Worm (Caenorhabditis elegans) whole organism, dauer: ENCODE results near the gene Y67H2A.10.

Experiments used
- unc-62 ChIP-seq: sonication (generic microtip); optimal IDR thresholded peaks from 2 replicates; lab custom pipeline; 2017; ENCODE audit warnings: missing biosample characterization, missing genetic modification reagents, missing genetic modification characterization

Y67H2A.10 gene

ce11 chrIV:13289321-13289720, at the start of gene Y67H2A.10:
Gene Y67H2A.10 (minus strand): TSS chrIV:13289504.
- no peak for TF ChIP-seq unc-62 (GFP tag; lab: Kevin White, UChicago)

DNA sequence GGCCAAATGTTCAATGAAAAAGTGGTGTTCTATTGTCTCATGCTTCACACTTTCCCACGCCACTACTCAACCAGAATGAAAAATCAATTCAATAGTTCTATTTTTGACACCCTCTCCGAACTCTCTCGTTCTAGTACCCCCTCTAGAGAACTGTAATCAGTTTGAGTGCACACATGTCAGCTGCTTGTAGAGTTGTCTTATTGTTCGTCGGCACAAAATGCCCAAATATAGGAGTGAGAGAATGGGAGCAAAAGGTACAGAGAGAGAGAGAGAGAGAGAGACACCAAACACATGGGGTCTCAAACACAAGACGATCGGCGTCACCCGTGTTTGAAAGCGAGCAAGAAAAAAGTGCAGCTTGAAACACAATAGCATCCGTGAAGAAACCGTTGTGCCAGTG, 45.0 kb upstream of the Y67H2A.10 start:
- no peak for TF ChIP-seq unc-62 (GFP tag; lab: Kevin White, UChicago)

DNA sequence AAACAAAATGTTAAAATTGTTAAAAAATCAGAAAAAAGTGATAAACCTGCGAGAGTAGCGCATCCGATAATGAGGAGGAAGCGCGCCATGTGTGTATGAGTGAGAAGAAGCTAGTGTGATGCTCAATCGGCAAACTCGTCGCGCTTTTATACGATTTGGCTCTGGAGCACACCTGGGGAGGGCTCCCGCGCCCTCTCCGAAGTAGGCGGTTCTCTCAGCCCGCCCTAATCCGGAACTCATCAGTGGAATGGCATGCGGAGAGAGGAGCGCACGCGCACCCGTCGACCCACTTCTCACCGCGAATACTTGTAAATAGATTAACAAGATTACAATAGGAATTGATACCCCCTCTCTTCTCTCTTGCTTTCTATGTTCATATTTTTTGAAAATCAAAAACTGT, 42.0 kb upstream of the Y67H2A.10 start, which contains the start of gene pqn-74:
Gene pqn-74 (minus strand): TSS at position 122 of the 400 bp plus-strand sequence.
- TF ChIP-seq unc-62 (GFP tag; lab: Kevin White, UChicago): no peak

DNA sequence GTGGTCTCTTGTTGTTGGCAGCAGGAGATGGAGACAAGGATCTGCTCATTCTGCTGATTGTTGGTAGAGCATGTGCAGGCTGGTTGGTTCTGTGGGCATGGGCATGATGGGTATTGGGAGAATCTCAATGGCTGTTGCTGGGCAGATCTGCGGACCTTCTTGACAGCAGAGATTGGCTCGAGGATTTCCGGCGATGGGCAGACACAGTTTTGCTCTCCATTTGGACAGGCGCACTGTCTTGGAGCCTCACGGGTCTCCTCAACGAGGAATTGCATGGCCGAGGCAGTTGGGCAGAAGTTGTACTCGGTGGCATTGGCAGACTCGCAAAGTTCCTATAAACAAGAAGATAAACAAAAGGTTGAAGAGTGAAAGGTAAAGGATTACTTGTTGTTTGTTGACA, 41.2 kb upstream of the Y67H2A.10 start:
- TF ChIP-seq unc-62 (GFP tag; lab: Kevin White, UChicago): no peak

DNA sequence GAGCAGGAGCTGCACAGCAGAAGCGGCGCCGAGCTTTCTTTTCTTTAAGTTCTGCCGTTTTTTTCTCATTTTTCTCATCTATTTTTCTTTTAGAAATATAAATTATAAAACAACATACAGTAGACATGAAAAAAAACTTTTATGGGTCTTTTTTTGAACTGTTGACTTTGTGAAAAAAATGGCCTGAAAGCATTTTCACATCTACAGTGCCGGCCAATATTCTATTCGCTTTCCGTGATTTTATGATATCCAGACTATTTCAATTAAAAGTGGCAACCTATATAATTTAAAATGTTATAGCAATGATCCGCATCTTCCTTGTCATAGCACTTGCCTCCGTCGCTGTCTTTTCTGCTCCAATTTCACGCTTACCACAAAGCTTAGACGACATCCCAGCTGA, 38.8 kb upstream of the Y67H2A.10 start, which contains the start of gene far-6:
Gene far-6 (plus strand): TSS at position 301 of the 400 bp plus-strand sequence.
- no peak for TF ChIP-seq unc-62 (GFP tag; lab: Kevin White, UChicago)

DNA sequence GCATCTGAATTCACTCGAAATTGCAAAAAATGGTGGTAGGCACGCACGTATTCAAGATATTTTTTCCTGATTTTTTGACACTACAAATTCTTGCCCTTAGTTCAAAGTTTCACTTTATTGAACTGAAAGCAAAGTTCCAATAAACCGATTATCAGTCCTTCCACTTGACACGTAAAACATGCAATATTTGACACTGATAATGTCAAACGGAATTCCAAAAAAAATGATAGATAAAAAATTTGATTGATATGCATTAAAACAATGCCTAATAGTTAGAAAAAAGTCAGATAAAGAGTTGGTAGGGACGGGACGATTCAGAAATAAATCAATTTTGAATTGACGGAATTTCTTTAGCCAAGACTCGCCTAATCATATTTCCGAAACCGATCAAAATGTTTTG, 37.8 kb upstream of the Y67H2A.10 start:
- no peak for TF ChIP-seq unc-62 (GFP tag; lab: Kevin White, UChicago)

DNA sequence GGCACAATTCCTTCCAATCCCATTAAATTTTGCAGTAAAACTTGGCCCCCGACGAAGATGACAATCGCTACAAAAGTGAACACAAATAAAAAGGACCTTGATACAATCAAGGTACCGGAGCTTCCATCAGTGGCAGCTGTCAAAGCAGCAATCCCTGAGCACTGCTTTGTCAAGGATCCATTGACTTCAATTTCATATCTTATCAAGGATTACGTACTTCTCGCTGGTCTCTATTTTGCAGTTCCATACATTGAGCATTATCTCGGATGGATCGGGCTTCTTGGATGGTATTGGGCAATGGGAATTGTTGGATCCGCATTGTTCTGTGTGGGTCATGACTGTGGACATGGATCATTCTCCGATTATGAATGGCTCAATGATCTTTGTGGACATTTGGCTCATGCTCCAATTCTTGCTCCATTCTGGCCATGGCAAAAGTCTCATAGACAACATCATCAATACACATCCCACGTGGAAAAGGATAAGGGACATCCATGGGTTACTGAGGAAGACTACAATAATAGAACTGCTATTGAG, 34.6 kb upstream of the Y67H2A.10 start, which contains the start of gene fat-2:
Gene fat-2 (plus strand): TSS at position 51 of the 537 bp plus-strand sequence.
- TF ChIP-seq unc-62 (GFP tag; lab: Kevin White, UChicago): no peak

- TF ChIP-seq unc-62 (GFP tag; lab: Kevin White, UChicago): no peak
Observed at ce11 chrIV:13322429-13322828, 33.1 kb upstream of the Y67H2A.10 start.

DNA sequence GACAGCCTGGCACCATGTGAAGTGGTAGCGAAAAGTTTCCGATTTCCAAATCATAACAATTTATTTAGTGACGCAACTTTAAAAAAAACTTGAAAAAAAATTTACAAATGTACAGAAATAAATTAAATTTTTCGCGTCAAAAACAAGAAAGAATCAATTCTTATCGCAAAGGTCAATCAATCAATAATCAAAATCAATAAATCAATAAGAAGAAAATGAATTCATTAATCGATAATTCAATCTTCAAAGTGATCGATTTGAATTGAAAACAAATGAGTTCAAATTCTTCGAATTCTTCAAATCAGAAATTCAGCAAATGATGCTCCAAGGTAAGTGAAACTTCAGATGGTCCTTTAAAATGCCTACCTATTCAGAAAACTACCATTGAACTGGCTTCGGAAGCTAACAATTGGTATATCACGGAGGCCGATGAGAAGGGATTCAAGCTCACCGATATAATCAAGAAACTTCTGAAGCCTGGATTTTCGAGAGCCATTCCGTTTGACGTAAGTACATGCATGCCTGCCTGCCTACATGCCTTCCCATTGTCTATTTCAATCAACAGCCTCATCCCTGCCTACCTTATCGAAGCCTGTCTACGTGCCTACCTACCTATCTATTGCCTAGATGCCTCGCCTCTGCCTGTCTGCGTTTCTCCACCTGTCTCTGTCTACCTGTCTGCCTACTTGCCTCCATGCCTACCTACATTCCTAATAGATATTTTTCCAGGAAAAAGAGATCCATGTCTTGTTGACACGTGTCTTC, 30.8 kb upstream of the Y67H2A.10 start:
- no peak for TF ChIP-seq unc-62 (GFP tag; lab: Kevin White, UChicago)

DNA sequence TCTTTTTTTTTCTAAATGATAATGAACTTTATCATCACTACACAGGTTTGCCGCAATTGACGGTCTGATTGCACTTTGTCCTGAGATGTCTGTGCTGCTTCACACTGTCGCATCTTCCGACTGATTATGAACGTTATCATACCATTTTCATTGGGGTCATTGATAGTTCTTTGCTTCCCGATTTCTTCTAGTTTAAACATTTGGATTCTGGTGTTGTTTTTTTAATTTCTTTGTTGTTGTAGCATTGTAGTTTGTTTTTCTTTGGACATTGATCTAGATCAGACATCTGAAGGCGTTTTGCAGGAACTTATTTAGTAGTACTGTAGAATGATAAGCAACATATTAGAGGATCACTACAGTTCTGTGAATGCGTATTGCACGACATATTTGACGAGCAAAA, 29.5 kb upstream of the Y67H2A.10 start:
- TF ChIP-seq unc-62 (GFP tag; lab: Kevin White, UChicago): no peak

DNA sequence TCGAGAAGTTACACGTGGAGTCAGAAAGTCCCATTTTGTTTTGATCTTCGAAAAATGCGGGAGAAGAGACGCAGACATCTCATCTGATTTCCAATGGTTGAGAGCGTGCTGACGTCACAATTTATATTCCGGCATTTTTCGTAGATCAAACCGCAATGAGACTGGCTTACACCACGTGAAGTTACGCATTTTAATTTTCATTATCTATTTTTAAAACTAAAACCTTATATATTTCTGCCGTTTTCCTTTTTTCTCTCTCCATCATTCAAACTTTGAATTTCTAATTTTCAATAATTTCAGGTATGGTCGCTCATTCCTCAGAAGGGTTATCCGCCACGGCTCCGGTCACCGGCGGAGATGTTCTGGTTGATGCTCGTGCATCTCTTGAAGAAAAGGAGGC, 26.0 kb upstream of the Y67H2A.10 start, which contains the start of gene fat-1:
Gene fat-1 (plus strand): TSS at position 301 of the 400 bp plus-strand sequence.
- no peak for TF ChIP-seq unc-62 (GFP tag; lab: Kevin White, UChicago)

- no peak for TF ChIP-seq unc-62 (GFP tag; lab: Kevin White, UChicago)
Observed at ce11 chrIV:13314181-13314580, 24.9 kb upstream of the Y67H2A.10 start.

ce11 chrIV:13313156-13313555, 23.9 kb upstream of the Y67H2A.10 start:
- no peak for TF ChIP-seq unc-62 (GFP tag; lab: Kevin White, UChicago)

- no peak for TF ChIP-seq unc-62 (GFP tag; lab: Kevin White, UChicago)
Observed at ce11 chrIV:13311331-13312034, 22.2 kb upstream of the Y67H2A.10 start.

- TF ChIP-seq unc-62 (GFP tag; lab: Kevin White, UChicago): no peak
Observed at ce11 chrIV:13309636-13310035, 20.3 kb upstream of the Y67H2A.10 start.

- TF ChIP-seq unc-62 (GFP tag; lab: Kevin White, UChicago): no peak
Observed at ce11 chrIV:13304786-13305185, 15.5 kb upstream of the Y67H2A.10 start.
